Worm (Caenorhabditis elegans) whole organism, young adult: ENCODE results near the gene acdh-2.

Experiments used
- B0035.1 ChIP-seq: sonication (generic microtip); optimal IDR thresholded peaks from 2 replicates; lab custom pipeline; 2016; ENCODE audit warnings: missing genetic modification characterization, mild to moderate bottlenecking, missing compliant biosample characterization, missing genotype, missing genetic modification reagents
- C06A6.2 ChIP-seq: fragments of 200-800 bp; sonication (Bioruptor generic); conservative IDR thresholded peaks from 2 replicates; pipeline ENCODE4 v1.3.6; 2022; ENCODE audit warnings: missing genetic modification characterization, missing compliant biosample characterization
- F10E7.11 ChIP-seq: sonication (generic microtip); optimal IDR thresholded peaks from 2 replicates; lab custom pipeline; 2017; ENCODE audit warnings: mild to moderate bottlenecking, missing genetic modification characterization, moderate library complexity, missing compliant biosample characterization
- F22D6.2 ChIP-seq: sonication (generic microtip); optimal IDR thresholded peaks from 2 replicates; lab custom pipeline; 2016; ENCODE audit warnings: mild to moderate bottlenecking, missing genetic modification characterization, missing compliant biosample characterization
- F33H1.4 ChIP-seq: fragments of 200-800 bp; sonication (Bioruptor generic); IDR thresholded peaks from 2 replicates; pipeline ENCODE4 v1.3.6; 2022; ENCODE audit warnings: missing genetic modification reagents, missing genetic modification characterization, missing compliant biosample characterization
- F52B5.7 ChIP-seq: sonication (generic microtip); optimal IDR thresholded peaks from 2 replicates; lab custom pipeline; 2016; ENCODE audit warnings: mild to moderate bottlenecking, missing genetic modification characterization, missing compliant biosample characterization
- F57A8.1 ChIP-seq: fragments of 200-800 bp; sonication (Bioruptor generic); optimal IDR thresholded peaks from 2 replicates; lab custom pipeline; 2018; ENCODE audit warnings: mild to moderate bottlenecking, missing genetic modification characterization, moderate library complexity, missing compliant biosample characterization
- K12H6.12 ChIP-seq: fragments of 200-800 bp; sonication (Bioruptor generic); optimal IDR thresholded peaks from 2 replicates; lab custom pipeline; 2018; ENCODE audit warnings: mild to moderate bottlenecking, missing genetic modification characterization, missing compliant biosample characterization
- Y53F4B.3 ChIP-seq: fragments of 200-800 bp; sonication (Bioruptor generic); IDR thresholded peaks from 2 replicates; pipeline ENCODE4 v1.3.6; 2022; ENCODE audit warnings: missing genetic modification reagents, missing genetic modification characterization, missing compliant biosample characterization
- Y53G8AR.9 ChIP-seq: fragments of 200-800 bp; sonication (Bioruptor generic); conservative IDR thresholded peaks from 2 replicates; pipeline ENCODE4 v1.3.6; 2022; ENCODE audit warnings: missing genetic modification reagents, missing genetic modification characterization, missing compliant biosample characterization
- Y56A3A.18 ChIP-seq: fragments of 200-800 bp; sonication (Bioruptor generic); IDR thresholded peaks from 2 replicates; pipeline ENCODE4 v1.3.6; 2022; ENCODE audit warnings: missing genetic modification reagents, missing genetic modification characterization, missing compliant biosample characterization
- akir-1 ChIP-seq: fragments of 200-800 bp; sonication (Bioruptor generic); optimal IDR thresholded peaks from 2 replicates; lab custom pipeline; 2018; ENCODE audit warnings: mild to moderate bottlenecking, missing genetic modification characterization, moderate library complexity, missing compliant biosample characterization
- aptf-3 ChIP-seq: fragments of 200-800 bp; sonication (Bioruptor generic); IDR thresholded peaks from 2 replicates; pipeline ENCODE4 v1.3.6; 2022; ENCODE audit warnings: missing genetic modification characterization, missing compliant biosample characterization
- attf-5 ChIP-seq: fragments of 200-800 bp; sonication (Bioruptor generic); optimal IDR thresholded peaks from 2 replicates; lab custom pipeline; 2018; ENCODE audit warnings: mild to moderate bottlenecking, missing genetic modification characterization, missing compliant biosample characterization
- attf-6 ChIP-seq: fragments of 200-800 bp; sonication (Bioruptor generic); IDR thresholded peaks from 2 replicates; pipeline ENCODE4 v1.3.6; 2022; ENCODE audit warnings: missing genetic modification reagents, missing genetic modification characterization, missing compliant biosample characterization
- ceh-58 ChIP-seq: fragments of 200-800 bp; sonication (Bioruptor generic); IDR thresholded peaks from 2 replicates; pipeline ENCODE4 v1.3.6; 2022; ENCODE audit warnings: missing genetic modification characterization, missing compliant biosample characterization
- ceh-79 ChIP-seq: sonication (generic microtip); optimal IDR thresholded peaks from 2 replicates; lab custom pipeline; 2017; ENCODE audit warnings: mild to moderate bottlenecking, missing genetic modification characterization, missing compliant biosample characterization
- dpl-1 ChIP-seq: fragments of 150-350 bp; optimal IDR thresholded peaks from 2 replicates; lab custom pipeline; 2014; ENCODE audit warnings: missing biosample characterization, missing genetic modification reagents, missing genetic modification characterization
- efl-1 ChIP-seq: fragments of 150-350 bp; optimal IDR thresholded peaks from 2 replicates; lab custom pipeline; 2014; ENCODE audit warnings: missing biosample characterization, missing genetic modification reagents, missing genetic modification characterization
- egl-44 ChIP-seq: fragments of 200-800 bp; sonication (Bioruptor generic); IDR thresholded peaks from 2 replicates; pipeline ENCODE4 v1.3.6; 2022; ENCODE audit warnings: missing genetic modification reagents, missing genetic modification characterization, missing compliant biosample characterization
- ekl-4 ChIP-seq: fragments of 200-800 bp; sonication (Bioruptor generic); IDR thresholded peaks from 2 replicates; pipeline ENCODE4 v1.3.6; 2022; ENCODE audit warnings: missing genetic modification reagents, missing genetic modification characterization, missing compliant biosample characterization
- fkh-3 ChIP-seq: sonication (generic microtip); optimal IDR thresholded peaks from 2 replicates; lab custom pipeline; 2016; ENCODE audit warnings: mild to moderate bottlenecking, missing genetic modification characterization, missing compliant biosample characterization
- him-1 ChIP-seq: sonication (generic microtip); optimal IDR thresholded peaks from 2 replicates; lab custom pipeline; 2016; ENCODE audit warnings: missing genotype, missing genetic modification reagents, missing genetic modification characterization, missing compliant biosample characterization
- hmg-20 ChIP-seq: fragments of 200-800 bp; sonication (Bioruptor generic); IDR thresholded peaks from 2 replicates; pipeline ENCODE4 v1.3.6; 2022; ENCODE audit warnings: missing genetic modification reagents, missing genetic modification characterization, missing compliant biosample characterization
- hrde-1 ChIP-seq: sonication (generic microtip); optimal IDR thresholded peaks from 2 replicates; lab custom pipeline; 2016; ENCODE audit warnings: missing genetic modification characterization, mild to moderate bottlenecking, missing compliant biosample characterization, moderate library complexity, missing genotype, missing genetic modification reagents, borderline replicate concordance
- let-607 ChIP-seq, 2 experiments: fragments of 200-800 bp in 1 of 2; sonication (Bioruptor generic) in 1 of 2; sonication (generic microtip) in 1 of 2; optimal IDR thresholded peaks; 2 replicates each; lab custom pipeline; 2016 to 2018; ENCODE audit warnings: mild to moderate bottlenecking in 2 of 2, missing compliant biosample characterization in 2 of 2, missing genetic modification characterization in 2 of 2, moderate library complexity in 2 of 2, missing genotype in 1 of 2
- lir-1 ChIP-seq: fragments of 200-800 bp; sonication (Bioruptor generic); conservative IDR thresholded peaks from 2 replicates; pipeline ENCODE4 v1.3.6; 2022; ENCODE audit warnings: missing genetic modification reagents, missing genetic modification characterization, missing compliant biosample characterization
- lsl-1 ChIP-seq: fragments of 200-800 bp; sonication (Bioruptor generic); optimal IDR thresholded peaks from 2 replicates; lab custom pipeline; 2018; ENCODE audit warnings: mild to moderate bottlenecking, missing genetic modification characterization, moderate library complexity, missing compliant biosample characterization
- mcd-1 ChIP-seq: fragments of 200-800 bp; sonication (Bioruptor generic); IDR thresholded peaks from 2 replicates; pipeline ENCODE4 v1.3.6; 2022; ENCODE audit warnings: missing genetic modification reagents, missing genetic modification characterization, missing compliant biosample characterization
- mel-28 ChIP-seq: sonication (generic microtip); optimal IDR thresholded peaks from 2 replicates; lab custom pipeline; 2016; ENCODE audit warnings: borderline replicate concordance, mild to moderate bottlenecking, missing genetic modification characterization, missing compliant biosample characterization
- mes-4 ChIP-seq: sonication (generic microtip); optimal IDR thresholded peaks from 2 replicates; lab custom pipeline; 2016; ENCODE audit warnings: missing genotype, missing genetic modification characterization, missing compliant biosample characterization
- mxl-1 ChIP-seq: sonication (generic microtip); optimal IDR thresholded peaks from 2 replicates; lab custom pipeline; 2016; ENCODE audit warnings: missing genetic modification characterization, missing compliant biosample characterization
- nfya-1 ChIP-seq: sonication (generic microtip); optimal IDR thresholded peaks from 2 replicates; lab custom pipeline; 2017; ENCODE audit warnings: antibody characterized with exemption, missing compliant biosample characterization, missing genetic modification characterization, borderline replicate concordance; ENCODE audit not compliant: insufficient read depth
- nfya-2 ChIP-seq: fragments of 200-800 bp; sonication (Bioruptor generic); IDR thresholded peaks from 2 replicates; pipeline ENCODE4 v1.3.6; 2022; ENCODE audit warnings: missing genetic modification reagents, missing genetic modification characterization, missing compliant biosample characterization
- nhr-179 ChIP-seq: sonication (generic microtip); optimal IDR thresholded peaks from 2 replicates; lab custom pipeline; 2016; ENCODE audit warnings: mild to moderate bottlenecking, missing genetic modification characterization, missing compliant biosample characterization
- sdz-38 ChIP-seq: sonication (generic microtip); optimal IDR thresholded peaks from 2 replicates; lab custom pipeline; 2016; ENCODE audit warnings: missing genotype, missing genetic modification characterization, missing compliant biosample characterization
- snpc-1.3 ChIP-seq: sonication (generic microtip); optimal IDR thresholded peaks from 2 replicates; lab custom pipeline; 2017; ENCODE audit warnings: missing genetic modification characterization, mild to moderate bottlenecking, missing compliant biosample characterization, antibody characterized with exemption, moderate library complexity, missing genotype, missing genetic modification reagents; ENCODE audit not compliant: insufficient read depth
- snpc-3.4 ChIP-seq: sonication (generic microtip); optimal IDR thresholded peaks from 2 replicates; lab custom pipeline; 2017; ENCODE audit warnings: missing genetic modification characterization, mild to moderate bottlenecking, missing compliant biosample characterization, antibody characterized with exemption, moderate library complexity, missing genotype, missing genetic modification reagents
- tlf-1 ChIP-seq: fragments of 200-800 bp; sonication (Bioruptor generic); optimal IDR thresholded peaks from 2 replicates; lab custom pipeline; 2018; ENCODE audit warnings: mild to moderate bottlenecking, missing genetic modification characterization, missing compliant biosample characterization
- unc-130 ChIP-seq: sonication (generic microtip); optimal IDR thresholded peaks from 2 replicates; lab custom pipeline; 2016; ENCODE audit warnings: missing genetic modification reagents, missing genetic modification characterization, missing compliant biosample characterization
- unc-62 ChIP-seq: fragments of 150-350 bp; optimal IDR thresholded peaks from 2 replicates; lab custom pipeline; 2014; ENCODE audit warnings: missing biosample characterization, missing genetic modification reagents, missing genetic modification characterization
- zim-3 ChIP-seq: sonication (generic microtip); optimal IDR thresholded peaks from 2 replicates; lab custom pipeline; 2017; ENCODE audit warnings: mild to moderate bottlenecking, missing genetic modification characterization, moderate library complexity, missing compliant biosample characterization
- ztf-22 ChIP-seq: fragments of 200-800 bp; sonication (Bioruptor generic); optimal IDR thresholded peaks from 2 replicates; lab custom pipeline; 2018; ENCODE audit warnings: mild to moderate bottlenecking, missing genetic modification characterization, moderate library complexity, missing compliant biosample characterization
- ztf-25 ChIP-seq: fragments of 200-800 bp; sonication (Bioruptor generic); IDR thresholded peaks from 2 replicates; pipeline ENCODE4 v1.3.6; 2022; ENCODE audit warnings: missing genetic modification reagents, missing genetic modification characterization, missing compliant biosample characterization
- ztf-26 ChIP-seq: sonication (generic microtip); optimal IDR thresholded peaks from 2 replicates; lab custom pipeline; 2017; ENCODE audit warnings: missing genetic modification characterization, missing compliant biosample characterization
- ztf-3 ChIP-seq: fragments of 200-800 bp; sonication (Bioruptor generic); optimal IDR thresholded peaks from 2 replicates; lab custom pipeline; 2018; ENCODE audit warnings: mild to moderate bottlenecking, missing genetic modification characterization, missing compliant biosample characterization
- ztf-6 ChIP-seq: fragments of 200-800 bp; sonication (Bioruptor generic); IDR thresholded peaks from 2 replicates; pipeline ENCODE4 v1.3.6; 2022; ENCODE audit warnings: missing genetic modification reagents, missing genetic modification characterization, missing compliant biosample characterization

The acdh-2 gene

DNA sequence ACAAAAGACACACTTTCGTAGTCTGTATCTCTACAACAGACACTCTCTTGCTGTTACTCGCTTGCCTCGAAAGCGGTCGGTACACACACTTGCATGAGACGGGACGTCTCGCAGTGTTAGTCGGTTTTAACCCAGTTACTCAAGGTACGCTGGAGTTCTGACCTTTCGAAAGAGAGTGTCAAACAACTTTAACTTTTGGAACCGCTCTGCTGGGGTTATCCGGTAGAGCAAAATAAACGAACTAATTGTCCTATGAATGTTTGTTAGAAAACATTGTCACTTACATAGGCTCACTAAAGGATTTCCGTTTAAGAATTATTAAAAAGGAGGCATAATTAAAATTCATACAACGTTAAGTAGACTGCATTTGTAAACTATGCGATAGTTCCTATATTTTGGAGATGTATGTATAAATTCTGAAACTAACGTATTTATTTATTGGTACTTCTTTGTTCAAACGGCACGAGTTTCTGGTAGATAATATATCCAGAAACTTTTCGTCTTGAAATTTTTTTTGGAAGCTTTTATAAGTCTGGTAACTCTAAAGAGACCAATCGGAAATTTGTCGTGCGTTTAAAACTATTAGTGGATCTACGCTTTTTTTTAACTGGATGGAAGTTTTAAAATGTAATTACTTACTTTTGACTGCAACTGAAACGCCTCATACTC is 3.7 kb downstream of the acdh-2 start:
- TF ChIP-seq F22D6.2 (tag; lab: Kevin White, UChicago) (peak; percentile 84), F52B5.7 (peak; percentile 96), dpl-1 (GFP tag; lab: Kevin White, UChicago) (peak; percentile 53), ztf-6 (GFP tag; lab: Robert Waterston, UW) (0 out of 2 replicates have a peak, but pooled peaks have one; percentile 44), ztf-25 (GFP tag; lab: Robert Waterston, UW) (no peak), ceh-79 (tag; lab: Kevin White, UChicago) (peak; percentile 95), Y53G8AR.9 (GFP tag; lab: Robert Waterston, UW) (peak; percentile 95), hrde-1 (tag; lab: Kevin White, UChicago) (peak; percentile 80), snpc-3.4 (tag; lab: Kevin White, UChicago) (peak; percentile 93), mes-4 (tag; lab: Kevin White, UChicago) (peak; percentile 55), Y56A3A.18 (peak; percentile 91), ekl-4 (peak; percentile 96), egl-44 (GFP tag; lab: Robert Waterston, UW) (peak; percentile 93), K12H6.12 (tag; lab: Kevin White, UChicago) (peak; percentile 98), F33H1.4 (GFP tag; lab: Robert Waterston, UW) (peak; percentile 64), F10E7.11 (tag; lab: Kevin White, UChicago) (peak; percentile 95), attf-6 (GFP tag; lab: Robert Waterston, UW) (peak; percentile 100), F57A8.1 (GFP tag; lab: Kevin White, UChicago) (peak; percentile 78), tlf-1 (GFP tag; lab: Kevin White, UChicago) (peak; percentile 94), ceh-58 (GFP tag; lab: Robert Waterston, UW) (0 out of 2 replicates have a peak, but pooled peaks have one; percentile 12), nfya-1 (no peak), nfya-2 (GFP tag; lab: Robert Waterston, UW) (0 out of 2 replicates have a peak, but pooled peaks have one; percentile 55), ztf-22 (GFP tag; lab: Kevin White, UChicago) (peak; percentile 86), lsl-1 (GFP tag; lab: Kevin White, UChicago) (peak; percentile 55), lir-1 (GFP tag; lab: Robert Waterston, UW) (peak; percentile 89), mcd-1 (GFP tag; lab: Robert Waterston, UW) (peak; percentile 95), nhr-179 (tag; lab: Kevin White, UChicago) (peak; percentile 54), C06A6.2 (GFP tag; lab: Robert Waterston, UW) (peak; percentile 96), fkh-3 (peak; percentile 82), zim-3 (peak; percentile 91), sdz-38 (peak; percentile 44), mel-28 (tag; lab: Kevin White, UChicago) (peak; percentile 91), ztf-26 (peak; percentile 98), unc-62 (GFP tag; lab: Kevin White, UChicago) (peak; percentile 23), Y53F4B.3 (no peak), let-607 (tag; optimal IDR thresholded peaks at IDR 0.05; lab: Kevin White, UChicago) (peak; percentile 79 to 91), efl-1 (peak; percentile 47), snpc-1.3 (tag; lab: Kevin White, UChicago) (peak; percentile 77), unc-130 (GFP tag; lab: Kevin White, UChicago) (peak; percentile 72), B0035.1 (tag; lab: Kevin White, UChicago) (peak; percentile 94), aptf-3 (GFP tag; lab: Robert Waterston, UW) (peak; percentile 83; the same call in 1 of the 2 replicates), ztf-3 (peak; percentile 97), akir-1 (GFP tag; lab: Kevin White, UChicago) (peak; percentile 93), mxl-1 (tag; lab: Kevin White, UChicago) (peak; percentile 65), attf-5 (peak; percentile 87), hmg-20 (GFP tag; lab: Robert Waterston, UW) (peak; percentile 93), him-1 (peak; percentile 85)
